Fruit fly (Drosophila melanogaster) whole organism, embryonic: Measurements from ENCODE around the gene upSET.
A peak's percentile ranks its signal among the peaks of the same experiment; 100 is the strongest.

ENCODE experiments used
- Abd-B ChIP-seq: fragments of 200-800 bp; sonication (Bioruptor generic); optimal IDR thresholded peaks from 2 replicates; lab custom pipeline; 2018; ENCODE audit warnings: missing biosample characterization, mild to moderate bottlenecking, missing genetic modification characterization, moderate library complexity
- Bdp1 ChIP-seq: fragments of 200-800 bp; sonication (Bioruptor generic); optimal IDR thresholded peaks from 3 replicates; lab custom pipeline; 2016; ENCODE audit warnings: missing biosample characterization, missing genetic modification characterization
- CG10147 ChIP-seq: fragments of 200-800 bp; sonication (Bioruptor generic); optimal IDR thresholded peaks from 2 replicates; lab custom pipeline; 2019; ENCODE audit warnings: missing biosample characterization, mild to moderate bottlenecking, missing genetic modification characterization, moderate library complexity
- CG10321 ChIP-seq: fragments of 200-800 bp; sonication (Bioruptor generic); IDR thresholded peaks from 2 replicates; pipeline ENCODE4 v1.3.6; 2022; ENCODE audit warnings: missing biosample characterization, missing genetic modification characterization
- CG11504 ChIP-seq: fragments of 200-800 bp; sonication (Bioruptor generic); optimal IDR thresholded peaks from 3 replicates; lab custom pipeline; 2019; ENCODE audit warnings: missing biosample characterization, mild to moderate bottlenecking, missing genetic modification characterization, moderate library complexity
- CG13287 ChIP-seq: fragments of 200-800 bp; sonication (Bioruptor generic); IDR thresholded peaks from 2 replicates; pipeline ENCODE4 v1.3.6; 2022; ENCODE audit warnings: missing biosample characterization, missing genetic modification characterization; ENCODE audit not compliant: partially characterized antibody
- CG17802 ChIP-seq: fragments of 200-800 bp; sonication (Bioruptor generic); optimal IDR thresholded peaks from 2 replicates; lab custom pipeline; 2018; ENCODE audit warnings: missing biosample characterization, mild to moderate bottlenecking, missing genetic modification characterization, moderate library complexity
- CG32767 ChIP-seq: fragments of 200-800 bp; sonication (Bioruptor generic); IDR thresholded peaks from 2 replicates; pipeline ENCODE4 v1.3.6; 2022; ENCODE audit warnings: missing biosample characterization, missing genetic modification characterization
- CG34224 ChIP-seq: fragments of 200-800 bp; sonication (Bioruptor generic); IDR thresholded peaks from 3 replicates; pipeline ENCODE4 v1.3.6; 2022; ENCODE audit warnings: missing biosample characterization, missing genetic modification characterization; ENCODE audit not compliant: partially characterized antibody
- CG4282 ChIP-seq: fragments of 200-800 bp; sonication (Bioruptor generic); optimal IDR thresholded peaks from 2 replicates; lab custom pipeline; 2016; ENCODE audit warnings: missing biosample characterization, missing genetic modification characterization
- CG8089 ChIP-seq: fragments of 200-800 bp; sonication (Bioruptor generic); optimal IDR thresholded peaks from 3 replicates; lab custom pipeline; 2016; ENCODE audit warnings: missing biosample characterization, missing genetic modification characterization
- CG8478 ChIP-seq: fragments of >200 bp; optimal IDR thresholded peaks from 2 replicates; lab custom pipeline; 2018
- CG9437 ChIP-seq: fragments of 200-800 bp; sonication (Bioruptor generic); optimal IDR thresholded peaks from 2 replicates; lab custom pipeline; 2018; ENCODE audit warnings: missing biosample characterization, mild to moderate bottlenecking, missing genetic modification characterization
- CrebB ChIP-seq: fragments of 200-800 bp; sonication (Bioruptor generic); optimal IDR thresholded peaks from 3 replicates; lab custom pipeline; 2018; ENCODE audit warnings: missing biosample characterization, mild to moderate bottlenecking, missing genetic modification characterization
- Dbx ChIP-seq: fragments of 200-800 bp; sonication (Bioruptor generic); IDR thresholded peaks from 3 replicates; pipeline ENCODE4 v1.3.6; 2022; ENCODE audit warnings: missing biosample characterization, missing genetic modification characterization
- Dek ChIP-seq: fragments of 200-800 bp; sonication (Bioruptor generic); optimal IDR thresholded peaks from 3 replicates; lab custom pipeline; 2019; ENCODE audit warnings: missing biosample characterization, mild to moderate bottlenecking, missing genetic modification characterization, moderate library complexity
- Dip2 ChIP-seq: fragments of 200-800 bp; sonication (Bioruptor generic); IDR thresholded peaks from 2 replicates; pipeline ENCODE4 v1.3.6; 2022; ENCODE audit warnings: missing biosample characterization, missing genetic modification characterization
- Eip74EF ChIP-seq, 2 experiments: fragments of 200-800 bp in 1 of 2; fragments of >200 bp in 1 of 2; sonication (Bioruptor generic) in 1 of 2; optimal IDR thresholded peaks; 2 replicates each; lab custom pipeline; 2017 to 2019; ENCODE audit warnings: missing biosample characterization in 2 of 2, missing genetic modification characterization in 2 of 2, mild to moderate bottlenecking in 1 of 2, moderate library complexity in 1 of 2
- Fer1 ChIP-seq: fragments of 200-800 bp; sonication (Bioruptor generic); optimal IDR thresholded peaks from 2 replicates; lab custom pipeline; 2017; ENCODE audit warnings: missing biosample characterization, mild to moderate bottlenecking, missing genetic modification characterization
- HHEX ChIP-seq: fragments of 200-800 bp; sonication (Bioruptor generic); optimal IDR thresholded peaks from 3 replicates; lab custom pipeline; 2017; ENCODE audit warnings: missing biosample characterization, mild to moderate bottlenecking, missing genetic modification characterization, missing genetic modification reagents
- Hr51 ChIP-seq, 2 experiments: fragments of 200-800 bp; sonication (Bioruptor generic); optimal IDR thresholded peaks; 2 replicates in 1 of 2; 3 replicates in 1 of 2; lab custom pipeline; 2016 to 2018; ENCODE audit warnings: missing biosample characterization in 2 of 2, missing genetic modification characterization in 2 of 2, mild to moderate bottlenecking in 1 of 2, moderate library complexity in 1 of 2
- MTF-1 ChIP-seq: fragments of 200-800 bp; sonication (Bioruptor generic); optimal IDR thresholded peaks from 2 replicates; lab custom pipeline; 2018; ENCODE audit warnings: missing biosample characterization, mild to moderate bottlenecking, missing genetic modification characterization, borderline replicate concordance
- Meics ChIP-seq: fragments of 200-800 bp; sonication (Bioruptor generic); optimal IDR thresholded peaks from 2 replicates; lab custom pipeline; 2017; ENCODE audit warnings: missing biosample characterization, mild to moderate bottlenecking, missing genetic modification characterization
- Myb ChIP-seq: fragments of 200-800 bp; sonication (Bioruptor generic); optimal IDR thresholded peaks from 2 replicates; lab custom pipeline; 2016; ENCODE audit warnings: missing biosample characterization, missing genetic modification characterization
- NFAT ChIP-seq: fragments of 200-800 bp; sonication (Bioruptor generic); IDR thresholded peaks from 2 replicates; pipeline ENCODE4 v1.3.6; 2022; ENCODE audit warnings: missing biosample characterization, missing genetic modification characterization
- Nf-YB ChIP-seq: fragments of 200-800 bp; sonication (Bioruptor generic); optimal IDR thresholded peaks from 3 replicates; lab custom pipeline; 2019; ENCODE audit warnings: missing biosample characterization, mild to moderate bottlenecking, missing genetic modification characterization, moderate library complexity
- Six4 ChIP-seq: fragments of 200-800 bp; sonication (Bioruptor generic); optimal IDR thresholded peaks from 2 replicates; lab custom pipeline; 2016; ENCODE audit warnings: missing biosample characterization, missing genetic modification characterization
- Sry-δ ChIP-seq: fragments of 200-800 bp; sonication (Bioruptor generic); optimal IDR thresholded peaks from 2 replicates; lab custom pipeline; 2016; ENCODE audit warnings: missing biosample characterization, missing genetic modification characterization
- Taf1 ChIP-seq: fragments of 200-800 bp; sonication (Bioruptor generic); IDR thresholded peaks from 2 replicates; pipeline ENCODE4 v1.3.6; 2022; ENCODE audit warnings: missing biosample characterization, missing genetic modification characterization
- ap ChIP-seq: fragments of 200-800 bp; sonication (Bioruptor generic); IDR thresholded peaks from 2 replicates; pipeline ENCODE4 v1.3.6; 2022; ENCODE audit warnings: missing biosample characterization, missing genetic modification characterization
- ci ChIP-seq: fragments of 200-800 bp; sonication (Bioruptor generic); IDR thresholded peaks from 3 replicates; pipeline ENCODE4 v1.3.6; 2022; ENCODE audit warnings: missing biosample characterization, missing genetic modification characterization
- disco-r ChIP-seq: fragments of 200-800 bp; sonication (Bioruptor generic); optimal IDR thresholded peaks from 2 replicates; lab custom pipeline; 2016; ENCODE audit warnings: missing biosample characterization, missing genetic modification characterization
- dysf ChIP-seq: fragments of 200-800 bp; sonication (Bioruptor generic); IDR thresholded peaks from 3 replicates; pipeline ENCODE4 v1.3.6; 2022; ENCODE audit warnings: missing biosample characterization, missing genetic modification characterization
- ewg ChIP-seq: fragments of 200-800 bp; sonication (Bioruptor generic); optimal IDR thresholded peaks from 3 replicates; lab custom pipeline; 2017; ENCODE audit warnings: mild to moderate bottlenecking, missing biosample characterization, missing genetic modification reagents, missing genetic modification characterization
- gsb-n ChIP-seq: fragments of 200-800 bp; sonication (Bioruptor generic); optimal IDR thresholded peaks from 3 replicates; lab custom pipeline; 2018; ENCODE audit warnings: missing biosample characterization, mild to moderate bottlenecking, missing genetic modification characterization
- insv ChIP-seq, 2 experiments: fragments of 200-800 bp; sonication (Bioruptor generic); optimal IDR thresholded peaks; 3 replicates each; lab custom pipeline; 2016 to 2018; ENCODE audit warnings: missing biosample characterization in 2 of 2, missing genetic modification characterization in 2 of 2
- knrl ChIP-seq: fragments of 200-800 bp; sonication (Bioruptor generic); IDR thresholded peaks from 3 replicates; pipeline ENCODE4 v1.3.6; 2022; ENCODE audit warnings: missing biosample characterization, missing genetic modification characterization; ENCODE audit not compliant: partially characterized antibody
- nerfin-2 ChIP-seq: fragments of 200-800 bp; sonication (Bioruptor generic); IDR thresholded peaks from 2 replicates; pipeline ENCODE4 v1.3.6; 2022; ENCODE audit warnings: missing biosample characterization, missing genetic modification characterization; ENCODE audit not compliant: partially characterized antibody
- otp ChIP-seq: fragments of 200-800 bp; sonication (Bioruptor generic); IDR thresholded peaks from 3 replicates; pipeline ENCODE4, ENCODE4 v1.3.6; 2022; ENCODE audit warnings: missing biosample characterization, missing genetic modification characterization
- p53 ChIP-seq: fragments of 200-800 bp; sonication (Bioruptor generic); optimal IDR thresholded peaks from 2 replicates; lab custom pipeline; 2016; ENCODE audit warnings: missing biosample characterization, missing genetic modification characterization
- pan ChIP-seq, 4 experiments: fragments of >200 bp in 3 of 4; fragments of 200-800 bp in 1 of 4; sonication (Bioruptor generic) in 1 of 4; optimal IDR thresholded peaks in 3 of 4; IDR thresholded peaks in 1 of 4; 2 replicates each; pipeline versions ENCODE4 v1.3.6 to Lab custom; 2017 to 2022; ENCODE audit warnings: missing biosample characterization in 2 of 4, missing genetic modification characterization in 2 of 4, mixed read lengths in 1 of 4
- pfk ChIP-seq: fragments of 200-800 bp; sonication (Bioruptor generic); optimal IDR thresholded peaks from 2 replicates; lab custom pipeline; 2018; ENCODE audit warnings: missing biosample characterization, mild to moderate bottlenecking, missing genetic modification characterization, moderate library complexity
- phol ChIP-seq: fragments of 200-800 bp; sonication (Bioruptor generic); optimal IDR thresholded peaks from 3 replicates; lab custom pipeline; 2018; ENCODE audit warnings: missing biosample characterization, mild to moderate bottlenecking, missing genetic modification characterization, moderate library complexity
- sc ChIP-seq, 3 experiments: fragments of >200 bp in 2 of 3; fragments of 200-800 bp in 1 of 3; sonication (Bioruptor generic) in 1 of 3; optimal IDR thresholded peaks; 2 replicates in 2 of 3; 3 replicates in 1 of 3; lab custom pipeline; 2017; ENCODE audit warnings: mild to moderate bottlenecking in 1 of 3, missing biosample characterization in 1 of 3, missing genetic modification characterization in 1 of 3, missing genetic modification reagents in 1 of 3
- shn ChIP-seq: fragments of 200-800 bp; sonication (Bioruptor generic); optimal IDR thresholded peaks from 3 replicates; lab custom pipeline; 2016; ENCODE audit warnings: missing biosample characterization, missing genetic modification characterization
- tin ChIP-seq: fragments of 200-800 bp; sonication (Bioruptor generic); optimal IDR thresholded peaks from 3 replicates; lab custom pipeline; 2016; ENCODE audit warnings: missing biosample characterization, missing genetic modification characterization
- trem ChIP-seq: fragments of 200-800 bp; optimal IDR thresholded peaks from 3 replicates; lab custom pipeline; 2019; ENCODE audit warnings: missing biosample characterization, mild to moderate bottlenecking, missing genetic modification characterization, moderate library complexity
- trh ChIP-seq: fragments of 200-800 bp; sonication (Bioruptor generic); optimal IDR thresholded peaks from 2 replicates; lab custom pipeline; 2016; ENCODE audit warnings: missing biosample characterization, missing genetic modification characterization

Gene upSET

dm6 chr3L:14053073-14053643 is 51.2 kb downstream of the upSET start, which contains the start of the genes CG13484 and Frl (continued):
- TF ChIP-seq Hr51 (GFP tag; optimal IDR thresholded peaks at IDR 0.05; lab: Kevin White, UChicago): peak in 1 of 2 experiments; percentile 16
- peak; percentile 68 for TF ChIP-seq ewg (GFP tag; lab: Kevin White, UChicago)
- peak; percentile 72 for TF ChIP-seq Abd-B (GFP tag; lab: Kevin White, UChicago)
- no peak for TF ChIP-seq CG17802
- TF ChIP-seq CG8089 (GFP tag; lab: Kevin White, UChicago): no peak
- no peak for TF ChIP-seq tin (GFP tag; lab: Kevin White, UChicago)
- no peak for TF ChIP-seq Eip74EF (GFP tag; optimal IDR thresholded peaks at IDR 0.05; lab: Kevin White, UChicago)
- TF ChIP-seq CG11504: peak; percentile 60
- peak; percentile 39 for TF ChIP-seq CG10147
- peak; percentile 30 for TF ChIP-seq p53 (GFP tag; lab: Kevin White, UChicago)
- peak; percentile 53 for TF ChIP-seq Nf-YB (GFP tag; lab: Kevin White, UChicago)
- TF ChIP-seq disco-r: no peak
- no peak for TF ChIP-seq trh (GFP tag; lab: Kevin White, UChicago)
- TF ChIP-seq MTF-1: no peak
- peak; percentile 29; the same call in 1 of the 2 replicates for TF ChIP-seq NFAT (GFP tag; lab: Robert Waterston, UW)
- peak in 1 of 2 experiments; percentile 11 for TF ChIP-seq insv (GFP tag; optimal IDR thresholded peaks at IDR 0.05; lab: Kevin White, UChicago)
- TF ChIP-seq Dbx (GFP tag; lab: Robert Waterston, UW): peak; percentile 51; the same call in 1 of the 3 replicates
- TF ChIP-seq Sry-δ (GFP tag; lab: Kevin White, UChicago): peak; percentile 49
- TF ChIP-seq Bdp1 (GFP tag; lab: Kevin White, UChicago): peak; percentile 39
- 0 out of 3 replicates have a peak, but pooled peaks have one; percentile 16 for TF ChIP-seq CG34224 (GFP tag; lab: Robert Waterston, UW)
- no peak for TF ChIP-seq Six4
- TF ChIP-seq Taf1 (GFP tag; lab: Robert Waterston, UW): no peak
- peak; percentile 49 for TF ChIP-seq Fer1 (GFP tag; lab: Kevin White, UChicago)
- TF ChIP-seq dysf: peak; percentile 27; the same call in 1 of the 3 replicates
- TF ChIP-seq CG10321: no peak
- TF ChIP-seq Dip2 (GFP tag; lab: Robert Waterston, UW): no peak
- TF ChIP-seq phol (tag; lab: Kevin White, UChicago): peak; percentile 57
- peak; percentile 64 for TF ChIP-seq Dek (tag; lab: Kevin White, UChicago)
- TF ChIP-seq trem: peak; percentile 56
- TF ChIP-seq gsb-n (tag; lab: Kevin White, UChicago): peak; percentile 51
- no peak for TF ChIP-seq pfk (GFP tag; lab: Kevin White, UChicago)
- no peak for TF ChIP-seq ap (GFP tag; lab: Robert Waterston, UW)
- TF ChIP-seq knrl (GFP tag; lab: Robert Waterston, UW): no peak; the same call in 2 of the 3 replicates
- no peak for TF ChIP-seq HHEX (GFP tag; lab: Kevin White, UChicago)
- TF ChIP-seq CG13287 (GFP tag; lab: Robert Waterston, UW): peak; percentile 56; the same call in 1 of the 2 replicates
- TF ChIP-seq sc (optimal IDR thresholded peaks at IDR 0.05; lab: Kevin White, UChicago): no peak
- TF ChIP-seq sc (GFP tag; optimal IDR thresholded peaks at IDR 0.05; lab: Kevin White, UChicago): no peak
- TF ChIP-seq pan (optimal IDR thresholded peaks at IDR 0.05; lab: Kevin White, UChicago): no peak
- no peak for TF ChIP-seq pan (GFP tag; optimal IDR thresholded peaks at IDR 0.05 in 1 of 2, IDR thresholded peaks at IDR 0.05 in 1 of 2)
- TF ChIP-seq CG4282 (GFP tag; lab: Kevin White, UChicago): peak; percentile 61
- TF ChIP-seq otp (GFP tag; lab: Robert Waterston, UW): peak; percentile 55; the same call in 1 of the 3 replicates
- no peak for TF ChIP-seq CG9437
- TF ChIP-seq CG32767 (GFP tag; lab: Robert Waterston, UW): no peak
- peak; percentile 60 for TF ChIP-seq CrebB
- no peak for TF ChIP-seq nerfin-2 (GFP tag; lab: Robert Waterston, UW)
- peak; percentile 78 for TF ChIP-seq ci (GFP tag; lab: Robert Waterston, UW)
- TF ChIP-seq Meics (GFP tag; lab: Kevin White, UChicago): no peak
- no peak for TF ChIP-seq shn (GFP tag; lab: Kevin White, UChicago)
- TF ChIP-seq Myb (GFP tag; lab: Kevin White, UChicago): peak; percentile 52
- no peak for TF ChIP-seq CG8478 (lab: Kevin White, UChicago)
